Fruit fly (Drosophila melanogaster): ENCODE results near the gene CG10366.

dm6 chr2L:19605365-19605921, 21.4 kb downstream of the CG10366 start:
- no peak for TF ChIP-seq Nf-YA (GFP tag; IDR thresholded peaks at IDR 0.05)
- TF ChIP-seq scrt (GFP tag; optimal IDR thresholded peaks at IDR 0.05) = no peak

All from whole organism, embryonic.